Worm (Caenorhabditis elegans) whole organism, L2 larva: Measurements from ENCODE around the gene tbc-12.

Source experiments
- C34F6.9 ChIP-seq: fragments of 150-350 bp; optimal IDR thresholded peaks from 2 replicates; lab custom pipeline; 2014; ENCODE audit warnings: missing biosample characterization, missing genetic modification characterization
- F13H6.1 ChIP-seq: sonication (generic microtip); optimal IDR thresholded peaks from 2 replicates; lab custom pipeline; 2016; ENCODE audit warnings: missing genetic modification characterization, missing compliant biosample characterization
- R02D3.7 ChIP-seq: fragments of 150-350 bp; optimal IDR thresholded peaks from 2 replicates; lab custom pipeline; 2014; ENCODE audit warnings: missing biosample characterization, missing genetic modification characterization
- Y55F3AM.14 ChIP-seq: fragments of 200-800 bp; sonication (Bioruptor generic); optimal IDR thresholded peaks from 2 replicates; lab custom pipeline; 2018; ENCODE audit warnings: mild to moderate bottlenecking, missing genetic modification characterization, missing compliant biosample characterization
- ZK546.5 ChIP-seq: sonication (generic microtip); optimal IDR thresholded peaks from 2 replicates; lab custom pipeline; 2017; ENCODE audit warnings: missing biosample characterization, missing genetic modification characterization
- ama-1 ChIP-seq: fragments of 150-350 bp; optimal IDR thresholded peaks from 2 replicates; lab custom pipeline; 2018; ENCODE audit warnings: inconsistent platforms
- blmp-1 ChIP-seq: sonication (generic microtip); optimal IDR thresholded peaks from 2 replicates; lab custom pipeline; 2017; ENCODE audit warnings: missing genetic modification characterization, mild to moderate bottlenecking, missing compliant biosample characterization, antibody characterized with exemption, moderate library complexity; ENCODE audit not compliant: insufficient read depth
- ceh-16 ChIP-seq: fragments of 150-350 bp; optimal IDR thresholded peaks from 2 replicates; lab custom pipeline; 2014; ENCODE audit warnings: missing biosample characterization, missing genetic modification characterization
- ceh-82 ChIP-seq: fragments of 150-350 bp; optimal IDR thresholded peaks from 2 replicates; lab custom pipeline; 2014; ENCODE audit warnings: missing biosample characterization, missing genetic modification characterization
- crh-2 ChIP-seq: sonication (generic microtip); optimal IDR thresholded peaks from 2 replicates; lab custom pipeline; 2017; ENCODE audit warnings: missing biosample characterization, missing genetic modification characterization
- dmd-4 ChIP-seq: sonication (generic microtip); optimal IDR thresholded peaks from 2 replicates; lab custom pipeline; 2017; ENCODE audit warnings: missing biosample characterization, missing genetic modification characterization
- egl-27 ChIP-seq: sonication (generic microtip); optimal IDR thresholded peaks from 3 replicates; lab custom pipeline; 2017; ENCODE audit warnings: missing biosample characterization, missing genetic modification reagents, missing genetic modification characterization
- elt-1 ChIP-seq: fragments of 150-350 bp; optimal IDR thresholded peaks from 2 replicates; lab custom pipeline; 2014; ENCODE audit warnings: missing biosample characterization, missing genetic modification characterization
- fos-1 ChIP-seq: fragments of 150-350 bp; optimal IDR thresholded peaks from 2 replicates; lab custom pipeline; 2014; ENCODE audit warnings: missing biosample characterization, missing genetic modification characterization
- gmeb-1 ChIP-seq: fragments of 150-350 bp; optimal IDR thresholded peaks from 2 replicates; lab custom pipeline; 2014; ENCODE audit warnings: missing biosample characterization, missing genetic modification characterization
- lin-11 ChIP-seq: fragments of 150-350 bp; sonication (generic microtip); optimal IDR thresholded peaks from 2 replicates; lab custom pipeline; 2014; ENCODE audit warnings: missing biosample characterization, missing genetic modification characterization, inconsistent platforms, mixed read lengths
- lin-39 ChIP-seq: fragments of 150-350 bp; optimal IDR thresholded peaks from 2 replicates; lab custom pipeline; 2014; ENCODE audit warnings: missing biosample characterization, missing genetic modification reagents, missing genetic modification characterization
- lsy-2 ChIP-seq, 2 experiments: fragments of 150-350 bp in 1 of 2; sonication (generic microtip) in 1 of 2; optimal IDR thresholded peaks; 2 replicates each; lab custom pipeline; 2014 to 2017; ENCODE audit warnings: missing biosample characterization in 2 of 2, missing genetic modification characterization in 2 of 2
- mab-5 ChIP-seq: fragments of 150-350 bp; optimal IDR thresholded peaks from 2 replicates; lab custom pipeline; 2014; ENCODE audit warnings: missing biosample characterization, missing genetic modification characterization
- mbf-1 ChIP-seq: sonication (generic microtip); optimal IDR thresholded peaks from 2 replicates; lab custom pipeline; 2017; ENCODE audit warnings: missing biosample characterization, missing genetic modification characterization
- mdl-1 ChIP-seq, 2 experiments: fragments of 150-350 bp in 1 of 2; sonication (generic microtip) in 1 of 2; optimal IDR thresholded peaks; 2 replicates each; lab custom pipeline; 2017; ENCODE audit warnings: missing biosample characterization in 2 of 2, missing genetic modification characterization in 2 of 2
- nhr-10 ChIP-seq: sonication (generic microtip); optimal IDR thresholded peaks from 2 replicates; lab custom pipeline; 2017; ENCODE audit warnings: missing biosample characterization, missing genetic modification characterization
- nhr-11 ChIP-seq: fragments of 150-350 bp; optimal IDR thresholded peaks from 2 replicates; lab custom pipeline; 2014; ENCODE audit warnings: missing biosample characterization, missing genetic modification characterization
- nhr-129 ChIP-seq: fragments of 150-350 bp; optimal IDR thresholded peaks from 2 replicates; lab custom pipeline; 2014; ENCODE audit warnings: missing biosample characterization, missing genetic modification characterization
- nhr-237 ChIP-seq: fragments of 150-350 bp; optimal IDR thresholded peaks from 2 replicates; lab custom pipeline; 2014; ENCODE audit warnings: missing biosample characterization, missing genetic modification characterization
- nhr-25 ChIP-seq: fragments of 150-350 bp; sonication (generic microtip); optimal IDR thresholded peaks from 3 replicates; lab custom pipeline; 2014; ENCODE audit warnings: missing biosample characterization, missing genetic modification characterization
- nhr-6 ChIP-seq: fragments of 150-350 bp; optimal IDR thresholded peaks from 2 replicates; lab custom pipeline; 2014; ENCODE audit warnings: missing biosample characterization, missing genetic modification characterization
- peb-1 ChIP-seq: fragments of 150-350 bp; optimal IDR thresholded peaks from 2 replicates; lab custom pipeline; 2014; ENCODE audit warnings: missing biosample characterization, missing genetic modification characterization
- sem-4 ChIP-seq: fragments of 150-350 bp; optimal IDR thresholded peaks from 2 replicates; lab custom pipeline; 2014; ENCODE audit warnings: missing biosample characterization, missing genetic modification reagents, missing genetic modification characterization
- skn-1 ChIP-seq: sonication (generic microtip); optimal IDR thresholded peaks from 2 replicates; lab custom pipeline; 2017; ENCODE audit warnings: missing biosample characterization, missing genetic modification characterization
- sma-3 ChIP-seq: sonication (generic microtip); optimal IDR thresholded peaks from 2 replicates; lab custom pipeline; 2016; ENCODE audit warnings: missing genetic modification reagents, missing genetic modification characterization, missing compliant biosample characterization
- sma-9 ChIP-seq, 2 experiments: fragments of 150-350 bp in 1 of 2; sonication (generic microtip) in 1 of 2; optimal IDR thresholded peaks; 2 replicates each; lab custom pipeline; 2014 to 2016; ENCODE audit warnings: missing genetic modification characterization in 2 of 2, mild to moderate bottlenecking in 1 of 2, missing biosample characterization in 1 of 2, missing compliant biosample characterization in 1 of 2, missing genetic modification reagents in 1 of 2, moderate library complexity in 1 of 2
- snpc-4 ChIP-seq: fragments of 150-350 bp; optimal IDR thresholded peaks from 2 replicates; lab custom pipeline; 2014; ENCODE audit warnings: missing biosample characterization, missing genetic modification characterization
- unc-55 ChIP-seq: fragments of 150-350 bp; sonication (generic microtip); optimal IDR thresholded peaks from 3 replicates; lab custom pipeline; 2014; ENCODE audit warnings: missing biosample characterization, missing genetic modification reagents, missing genetic modification characterization
- unc-62 ChIP-seq: fragments of 150-350 bp; optimal IDR thresholded peaks from 2 replicates; lab custom pipeline; 2014; ENCODE audit warnings: missing biosample characterization, missing genetic modification reagents, missing genetic modification characterization
- zag-1 ChIP-seq: fragments of 150-350 bp; optimal IDR thresholded peaks from 2 replicates; lab custom pipeline; 2014; ENCODE audit warnings: missing biosample characterization, missing genetic modification characterization
- ztf-1 ChIP-seq: fragments of 200-800 bp; sonication (Bioruptor generic); conservative IDR thresholded peaks from 2 replicates; pipeline ENCODE4 v1.3.6; 2022; ENCODE audit warnings: missing genetic modification characterization, missing compliant biosample characterization
- ztf-11 ChIP-seq: sonication (generic microtip); optimal IDR thresholded peaks from 2 replicates; lab custom pipeline; 2017; ENCODE audit warnings: missing biosample characterization, missing genetic modification characterization

Gene tbc-12

ce11 chrX:2548884-2549283 is 16.6 kb upstream of the tbc-12 start, which contains the start of gene smvt-1:
TSS of gene smvt-1 (minus strand) at chrX:2548984.
- peak; percentile 11 for TF ChIP-seq unc-55
- no peak for TF ChIP-seq dmd-4 (tag; lab: Kevin White, UChicago)

ce11 chrX:2544645-2545044 is 12.4 kb upstream of the tbc-12 start:
- TF ChIP-seq ztf-1 (GFP tag; lab: Robert Waterston, UW) (no peak), sma-9 (GFP tag; optimal IDR thresholded peaks at IDR 0.05; lab: Kevin White, UChicago) (peak; percentile 5), sma-9 (tag; optimal IDR thresholded peaks at IDR 0.05; lab: Kevin White, UChicago) (no peak), nhr-25 (tag; lab: Kevin White, UChicago) (no peak), unc-62 (no peak), dmd-4 (tag; lab: Kevin White, UChicago) (no peak), sma-3 (GFP tag; lab: Kevin White, UChicago) (no peak), fos-1 (tag; lab: Kevin White, UChicago) (peak; percentile 66), elt-1 (no peak), snpc-4 (tag; lab: Kevin White, UChicago) (no peak), ZK546.5 (no peak), R02D3.7 (tag; lab: Kevin White, UChicago) (no peak), sem-4 (tag; lab: Kevin White, UChicago) (no peak), ztf-11 (tag; lab: Kevin White, UChicago) (no peak), crh-2 (peak; percentile 79)

ce11 chrX:2543353-2543752 is 11.1 kb upstream of the tbc-12 start:
- TF ChIP-seq peb-1 (no peak), fos-1 (tag; lab: Kevin White, UChicago) (peak; percentile 28), ceh-82 (tag; lab: Kevin White, UChicago) (no peak)

ce11 chrX:2541003-2541521 is 8.8 kb upstream of the tbc-12 start, which contains the start of gene F52H2.3:
TSS of gene F52H2.3 (minus strand) at chrX:2541053.
- TF ChIP-seq ceh-16 (tag; lab: Kevin White, UChicago) (no peak), fos-1 (tag; lab: Kevin White, UChicago) (peak; percentile 70), F13H6.1 (tag; lab: Kevin White, UChicago) (peak; percentile 28), gmeb-1 (tag; lab: Kevin White, UChicago) (peak; percentile 21), sma-9 (GFP tag; optimal IDR thresholded peaks at IDR 0.05; lab: Kevin White, UChicago) (peak; percentile 2), sma-9 (tag; optimal IDR thresholded peaks at IDR 0.05; lab: Kevin White, UChicago) (no peak), unc-55 (no peak), crh-2 (peak; percentile 47)
- TF ChIP-seq, all 48 proteins: peak for 5

ce11 chrX:2538713-2539112 is 6.5 kb upstream of the tbc-12 start:
- TF ChIP-seq unc-55 = no peak
- no peak for TF ChIP-seq peb-1
- TF ChIP-seq blmp-1 (tag; lab: Kevin White, UChicago) = no peak
- TF ChIP-seq lin-11 (tag; lab: Kevin White, UChicago) = no peak
- no peak for TF ChIP-seq nhr-237 (tag; lab: Kevin White, UChicago)
- no peak for TF ChIP-seq egl-27
- no peak for TF ChIP-seq C34F6.9 (tag; lab: Kevin White, UChicago)
- no peak for TF ChIP-seq sem-4 (tag; lab: Kevin White, UChicago)
- TF ChIP-seq ama-1 (lab: Kevin White, UChicago) = no peak
- TF ChIP-seq lsy-2 (tag; optimal IDR thresholded peaks at IDR 0.05; lab: Kevin White, UChicago) = no peak
- TF ChIP-seq mbf-1 = no peak
- TF ChIP-seq nhr-11 (tag; lab: Kevin White, UChicago) = no peak
- TF ChIP-seq nhr-10 (tag; lab: Kevin White, UChicago) = no peak
- no peak for TF ChIP-seq ztf-1 (GFP tag; lab: Robert Waterston, UW)
- no peak for TF ChIP-seq nhr-129 (tag; lab: Kevin White, UChicago)

ce11 chrX:2536246-2536772 is 4.1 kb upstream of the tbc-12 start:
- TF ChIP-seq skn-1 (tag; lab: Kevin White, UChicago) = no peak
- peak; percentile 25 for TF ChIP-seq gmeb-1 (tag; lab: Kevin White, UChicago)
- peak; percentile 52 for TF ChIP-seq fos-1 (tag; lab: Kevin White, UChicago)
- TF ChIP-seq elt-1 = no peak
- TF ChIP-seq blmp-1 (tag; lab: Kevin White, UChicago) = peak; percentile 73
- TF ChIP-seq ztf-11 (tag; lab: Kevin White, UChicago) = no peak
- no peak for TF ChIP-seq R02D3.7 (tag; lab: Kevin White, UChicago)
- TF ChIP-seq ceh-82 (tag; lab: Kevin White, UChicago) = peak; percentile 59
- peak; percentile 94 for TF ChIP-seq sma-9 (GFP tag; optimal IDR thresholded peaks at IDR 0.05; lab: Kevin White, UChicago)
- no peak for TF ChIP-seq sma-9 (tag; optimal IDR thresholded peaks at IDR 0.05; lab: Kevin White, UChicago)
- TF ChIP-seq nhr-25 (tag; lab: Kevin White, UChicago) = peak; percentile 80
- peak; percentile 92 for TF ChIP-seq C34F6.9 (tag; lab: Kevin White, UChicago)
- TF ChIP-seq nhr-129 (tag; lab: Kevin White, UChicago) = peak; percentile 97
- peak; percentile 80 for TF ChIP-seq mab-5 (tag; lab: Kevin White, UChicago)
- peak; percentile 79 for TF ChIP-seq crh-2
- peak; percentile 94 for TF ChIP-seq zag-1 (tag; lab: Kevin White, UChicago)
- peak; percentile 88 for TF ChIP-seq nhr-6
- TF ChIP-seq F13H6.1 (tag; lab: Kevin White, UChicago) = peak; percentile 97
- TF ChIP-seq mdl-1 (tag; optimal IDR thresholded peaks at IDR 0.05; lab: Kevin White, UChicago) = peak in 1 of 2 experiments; percentile 73
- peak; percentile 39 for TF ChIP-seq lin-39 (tag; lab: Kevin White, UChicago)
- peak; percentile 75 for TF ChIP-seq egl-27
- TF ChIP-seq nhr-237 (tag; lab: Kevin White, UChicago) = no peak
- TF ChIP-seq Y55F3AM.14 (GFP tag; lab: Kevin White, UChicago) = peak; percentile 65
- no peak for TF ChIP-seq nhr-10 (tag; lab: Kevin White, UChicago)
- TF ChIP-seq sma-3 (GFP tag; lab: Kevin White, UChicago) = peak; percentile 57
- TF ChIP-seq sem-4 (tag; lab: Kevin White, UChicago) = peak; percentile 92
